Fruit fly (Drosophila melanogaster) whole organism, embryonic: Measurements from ENCODE around the gene CG32052.

Experiments used
- Adf1 ChIP-seq: fragments of 200-800 bp; sonication (Bioruptor generic); IDR thresholded peaks from 2 replicates; pipeline ENCODE4 v1.3.6; 2022; ENCODE audit warnings: missing biosample characterization, missing genetic modification characterization
- Atf6 ChIP-seq: fragments of 200-800 bp; sonication (Bioruptor generic); IDR thresholded peaks from 2 replicates; pipeline ENCODE4 v1.3.6; 2022; ENCODE audit warnings: missing biosample characterization, missing genetic modification characterization
- CG10321 ChIP-seq: fragments of 200-800 bp; sonication (Bioruptor generic); IDR thresholded peaks from 2 replicates; pipeline ENCODE4 v1.3.6; 2022; ENCODE audit warnings: missing biosample characterization, missing genetic modification characterization
- CG10462 ChIP-seq: fragments of 200-800 bp; sonication (Bioruptor generic); optimal IDR thresholded peaks from 2 replicates; lab custom pipeline; 2016; ENCODE audit warnings: missing biosample characterization, missing genetic modification characterization
- CG10543 ChIP-seq: fragments of 200-800 bp; sonication (Bioruptor generic); optimal IDR thresholded peaks from 3 replicates; lab custom pipeline; 2017; ENCODE audit warnings: missing biosample characterization, mild to moderate bottlenecking, missing genetic modification characterization, moderate library complexity
- CG11504 ChIP-seq: fragments of 200-800 bp; sonication (Bioruptor generic); optimal IDR thresholded peaks from 3 replicates; lab custom pipeline; 2019; ENCODE audit warnings: missing biosample characterization, mild to moderate bottlenecking, missing genetic modification characterization, moderate library complexity
- CG11723 ChIP-seq: fragments of 200-800 bp; sonication (Bioruptor generic); optimal IDR thresholded peaks from 2 replicates; lab custom pipeline; 2017; ENCODE audit warnings: missing biosample characterization, mild to moderate bottlenecking, missing genetic modification characterization
- CG12769 ChIP-seq: fragments of 200-800 bp; sonication (Bioruptor generic); optimal IDR thresholded peaks from 2 replicates; lab custom pipeline; 2019; ENCODE audit warnings: missing biosample characterization, mild to moderate bottlenecking, missing genetic modification characterization, moderate library complexity
- CG13287 ChIP-seq: fragments of 200-800 bp; sonication (Bioruptor generic); IDR thresholded peaks from 2 replicates; pipeline ENCODE4 v1.3.6; 2022; ENCODE audit warnings: missing biosample characterization, missing genetic modification characterization; ENCODE audit not compliant: partially characterized antibody
- CG13624 ChIP-seq: fragments of 200-800 bp; sonication (Bioruptor generic); optimal IDR thresholded peaks from 2 replicates; lab custom pipeline; 2016; ENCODE audit warnings: missing biosample characterization, missing genetic modification characterization
- CG2712 ChIP-seq: fragments of 200-800 bp; optimal IDR thresholded peaks from 3 replicates; lab custom pipeline; 2019; ENCODE audit warnings: missing biosample characterization, mild to moderate bottlenecking, missing genetic modification characterization, moderate library complexity
- CG3163 ChIP-seq: fragments of 200-800 bp; sonication (Bioruptor generic); optimal IDR thresholded peaks from 3 replicates; lab custom pipeline; 2016; ENCODE audit warnings: missing biosample characterization, missing genetic modification characterization
- CG32532 ChIP-seq: fragments of 200-800 bp; sonication (Bioruptor generic); IDR thresholded peaks from 2 replicates; pipeline ENCODE4 v1.3.6; 2022; ENCODE audit warnings: missing biosample characterization, missing genetic modification characterization
- CG34224 ChIP-seq: fragments of 200-800 bp; sonication (Bioruptor generic); IDR thresholded peaks from 3 replicates; pipeline ENCODE4 v1.3.6; 2022; ENCODE audit warnings: missing biosample characterization, missing genetic modification characterization; ENCODE audit not compliant: partially characterized antibody
- CG34376 ChIP-seq: fragments of 200-800 bp; sonication (Bioruptor generic); optimal IDR thresholded peaks from 2 replicates; lab custom pipeline; 2018; ENCODE audit warnings: missing biosample characterization, mild to moderate bottlenecking, missing genetic modification characterization
- CG4360 ChIP-seq: fragments of 200-800 bp; sonication (Bioruptor generic); IDR thresholded peaks from 2 replicates; pipeline ENCODE4 v1.3.6; 2022; ENCODE audit warnings: missing biosample characterization, missing genetic modification characterization
- CG43689 ChIP-seq: fragments of 200-800 bp; sonication (Bioruptor generic); IDR thresholded peaks from 2 replicates; pipeline ENCODE4 v1.3.6; 2022; ENCODE audit warnings: missing biosample characterization, missing genetic modification characterization
- CG7928 ChIP-seq: fragments of 200-800 bp; sonication (Bioruptor generic); optimal IDR thresholded peaks from 2 replicates; lab custom pipeline; 2017; ENCODE audit warnings: missing biosample characterization, mild to moderate bottlenecking, missing genetic modification characterization
- CG9437 ChIP-seq: fragments of 200-800 bp; sonication (Bioruptor generic); optimal IDR thresholded peaks from 2 replicates; lab custom pipeline; 2018; ENCODE audit warnings: missing biosample characterization, mild to moderate bottlenecking, missing genetic modification characterization
- Dbx ChIP-seq: fragments of 200-800 bp; sonication (Bioruptor generic); IDR thresholded peaks from 3 replicates; pipeline ENCODE4 v1.3.6; 2022; ENCODE audit warnings: missing biosample characterization, missing genetic modification characterization
- Fer1 ChIP-seq: fragments of 200-800 bp; sonication (Bioruptor generic); optimal IDR thresholded peaks from 2 replicates; lab custom pipeline; 2017; ENCODE audit warnings: missing biosample characterization, mild to moderate bottlenecking, missing genetic modification characterization
- Jarid2 ChIP-seq: fragments of 200-800 bp; sonication (Bioruptor generic); optimal IDR thresholded peaks from 3 replicates; lab custom pipeline; 2017; ENCODE audit warnings: mild to moderate bottlenecking, missing biosample characterization, missing genetic modification reagents, missing genetic modification characterization
- Med ChIP-seq: fragments of 200-800 bp; sonication (Bioruptor generic); peaks from one replicate; lab custom pipeline; 2016; ENCODE audit warnings: missing biosample characterization, missing genetic modification characterization, mild to moderate bottlenecking, inconsistent platforms, moderate library complexity
- Myb ChIP-seq: fragments of 200-800 bp; sonication (Bioruptor generic); optimal IDR thresholded peaks from 2 replicates; lab custom pipeline; 2016; ENCODE audit warnings: missing biosample characterization, missing genetic modification characterization
- NFAT ChIP-seq: fragments of 200-800 bp; sonication (Bioruptor generic); IDR thresholded peaks from 2 replicates; pipeline ENCODE4 v1.3.6; 2022; ENCODE audit warnings: missing biosample characterization, missing genetic modification characterization
- Nf-YC ChIP-seq: fragments of 200-800 bp; optimal IDR thresholded peaks from 3 replicates; lab custom pipeline; 2019; ENCODE audit warnings: missing biosample characterization, mild to moderate bottlenecking, missing genetic modification characterization, moderate library complexity
- Opbp ChIP-seq: fragments of 200-800 bp; sonication (Bioruptor generic); IDR thresholded peaks from 3 replicates; pipeline ENCODE4 v1.3.6; 2022; ENCODE audit warnings: missing biosample characterization, missing genetic modification characterization; ENCODE audit not compliant: partially characterized antibody
- Pdp1 ChIP-seq, 2 experiments: fragments of 200-800 bp; sonication (Bioruptor generic); optimal IDR thresholded peaks; 3 replicates each; lab custom pipeline; 2016; ENCODE audit warnings: missing biosample characterization in 2 of 2, missing genetic modification characterization in 2 of 2, mild to moderate bottlenecking in 1 of 2, moderate library complexity in 1 of 2
- Stat92E ChIP-seq, 3 experiments: fragments of >200 bp in 2 of 3; fragments of 200-800 bp in 1 of 3; sonication (Bioruptor generic) in 1 of 3; optimal IDR thresholded peaks; 2 replicates each; lab custom pipeline; 2017 to 2019; ENCODE audit warnings: missing biosample characterization in 3 of 3, missing genetic modification characterization in 3 of 3, mild to moderate bottlenecking in 1 of 3, moderate library complexity in 1 of 3
- abd-A ChIP-seq: fragments of 200-800 bp; sonication (Bioruptor generic); optimal IDR thresholded peaks from 3 replicates; lab custom pipeline; 2019; ENCODE audit warnings: missing biosample characterization, mild to moderate bottlenecking, missing genetic modification characterization, moderate library complexity
- bcd ChIP-seq: fragments of 200-800 bp; sonication (Bioruptor generic); optimal IDR thresholded peaks from 2 replicates; lab custom pipeline; 2017; ENCODE audit warnings: missing biosample characterization, mild to moderate bottlenecking, missing genetic modification characterization
- cg ChIP-seq: fragments of 200-800 bp; sonication (Bioruptor generic); optimal IDR thresholded peaks from 3 replicates; lab custom pipeline; 2019; ENCODE audit warnings: missing biosample characterization, mild to moderate bottlenecking, missing genetic modification characterization, moderate library complexity
- cwo ChIP-seq: fragments of 200-800 bp; sonication (Bioruptor generic); optimal IDR thresholded peaks from 3 replicates; lab custom pipeline; 2017; ENCODE audit warnings: missing biosample characterization, missing genetic modification characterization, mild to moderate bottlenecking, moderate library complexity, missing genetic modification reagents
- gce ChIP-seq: fragments of 200-800 bp; sonication (Bioruptor generic); IDR thresholded peaks from 3 replicates; pipeline ENCODE4 v1.3.6; 2022; ENCODE audit warnings: missing biosample characterization, missing genetic modification characterization
- grau ChIP-seq: fragments of 200-800 bp; optimal IDR thresholded peaks from 3 replicates; lab custom pipeline; 2019; ENCODE audit warnings: missing biosample characterization, mild to moderate bottlenecking, missing genetic modification characterization, moderate library complexity
- jing ChIP-seq: fragments of 200-800 bp; sonication (Bioruptor generic); optimal IDR thresholded peaks from 2 replicates; lab custom pipeline; 2018; ENCODE audit warnings: missing biosample characterization, mild to moderate bottlenecking, missing genetic modification characterization
- lab ChIP-seq: fragments of 200-800 bp; sonication (Bioruptor generic); optimal IDR thresholded peaks from 3 replicates; lab custom pipeline; 2017; ENCODE audit warnings: missing biosample characterization, missing genetic modification characterization, mild to moderate bottlenecking, moderate library complexity, missing genetic modification reagents
- lbe ChIP-seq: fragments of 200-800 bp; sonication (Bioruptor generic); optimal IDR thresholded peaks from 2 replicates; lab custom pipeline; 2016; ENCODE audit warnings: missing biosample characterization, mild to moderate bottlenecking, missing genetic modification characterization
- nerfin-1 ChIP-seq: fragments of 200-800 bp; sonication (Bioruptor generic); optimal IDR thresholded peaks from 3 replicates; lab custom pipeline; 2019; ENCODE audit warnings: missing biosample characterization, mild to moderate bottlenecking, missing genetic modification characterization, moderate library complexity
- pfk ChIP-seq: fragments of 200-800 bp; sonication (Bioruptor generic); optimal IDR thresholded peaks from 2 replicates; lab custom pipeline; 2018; ENCODE audit warnings: missing biosample characterization, mild to moderate bottlenecking, missing genetic modification characterization, moderate library complexity
- pho ChIP-seq: fragments of 200-800 bp; sonication (Bioruptor generic); optimal IDR thresholded peaks from 2 replicates; lab custom pipeline; 2016; ENCODE audit warnings: missing biosample characterization, missing genetic modification characterization
- rib ChIP-seq: fragments of 200-800 bp; sonication (Bioruptor generic); IDR thresholded peaks from 2 replicates; pipeline ENCODE4 v1.3.6; 2022; ENCODE audit warnings: missing biosample characterization, missing genetic modification characterization
- sd ChIP-seq: fragments of 200-800 bp; sonication (Bioruptor generic); optimal IDR thresholded peaks from 3 replicates; lab custom pipeline; 2018; ENCODE audit warnings: missing biosample characterization, mild to moderate bottlenecking, missing genetic modification characterization, moderate library complexity
- sens ChIP-seq: fragments of 200-800 bp; sonication (Bioruptor generic); peaks from one replicate; lab custom pipeline; 2016; ENCODE audit warnings: missing biosample characterization, missing genetic modification characterization
- so ChIP-seq: fragments of 200-800 bp; sonication (Bioruptor generic); IDR thresholded peaks from 3 replicates; pipeline ENCODE4 v1.3.6; 2022; ENCODE audit warnings: missing biosample characterization, missing genetic modification characterization
- sob ChIP-seq: fragments of 200-800 bp; sonication (Bioruptor generic); IDR thresholded peaks from 2 replicates; pipeline ENCODE4 v1.3.6; 2022; ENCODE audit warnings: missing biosample characterization, missing genetic modification characterization

Gene CG32052

DNA sequence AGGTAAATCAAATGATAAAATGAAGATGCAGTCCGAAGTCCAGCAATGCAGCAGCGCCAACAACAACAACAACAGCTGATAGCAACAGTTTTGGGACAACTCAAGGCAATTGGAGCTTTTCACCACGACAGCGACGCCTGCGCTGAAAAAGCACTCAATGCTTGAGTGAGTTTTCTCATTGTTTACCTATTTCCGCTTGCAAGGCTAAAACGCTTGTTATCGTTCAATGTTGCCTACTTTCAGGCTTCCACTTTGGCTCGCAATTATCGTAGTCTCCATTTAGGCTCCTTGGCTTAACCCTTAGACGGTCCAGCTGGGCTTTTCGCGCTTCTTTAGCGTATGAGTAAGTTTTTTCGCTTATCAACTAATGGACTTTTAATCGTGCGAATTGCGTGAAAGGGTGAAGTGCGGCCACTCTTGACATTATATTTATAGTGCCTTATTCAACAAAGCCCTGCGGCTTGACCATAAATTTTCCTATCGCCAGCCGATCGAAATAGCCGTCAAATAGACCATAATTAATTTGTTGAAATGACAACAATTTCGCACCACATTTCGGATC, 24.7 kb upstream of the CG32052 start (continued):
- TF ChIP-seq gce (GFP tag; lab: Robert Waterston, UW) (no peak), CG10321 (GFP tag; lab: Robert Waterston, UW) (no peak)

dm6 chr3L:9763389-9763917, 23.4 kb upstream of the CG32052 start, which contains the start of gene Ae2:
Gene Ae2, plus strand, starts transcription at chr3L:9763544.
- TF ChIP-seq Myb (GFP tag; lab: Kevin White, UChicago), result no peak
- no peak for TF ChIP-seq bcd (GFP tag; lab: Kevin White, UChicago)
- TF ChIP-seq CG34224 (GFP tag; lab: Robert Waterston, UW), result peak; percentile 24; the same call in 1 of the 3 replicates
- peak; percentile 10; the same call in 1 of the 2 replicates for TF ChIP-seq CG4360 (GFP tag; lab: Robert Waterston, UW)
- peak; percentile 46 for TF ChIP-seq sens (GFP tag; lab: Kevin White, UChicago)
- peak; percentile 1 for TF ChIP-seq pho (GFP tag; lab: Kevin White, UChicago)
- TF ChIP-seq CG10543, result peak; percentile 40
- peak; percentile 20; the same call in 1 of the 2 replicates for TF ChIP-seq Adf1 (GFP tag; lab: Robert Waterston, UW)
- peak; percentile 84 for TF ChIP-seq Jarid2 (GFP tag; lab: Kevin White, UChicago)
- peak in 1 of 3 experiments; percentile 47 for TF ChIP-seq Stat92E (GFP tag; optimal IDR thresholded peaks at IDR 0.05; lab: Kevin White, UChicago)
- TF ChIP-seq CG11723 (GFP tag; lab: Kevin White, UChicago), result no peak
- TF ChIP-seq Fer1 (GFP tag; lab: Kevin White, UChicago), result peak; percentile 1
- peak; percentile 5 for TF ChIP-seq sd (tag; lab: Kevin White, UChicago)
- TF ChIP-seq lbe (GFP tag; lab: Kevin White, UChicago), result peak; percentile 10
- no peak for TF ChIP-seq nerfin-1 (tag; lab: Kevin White, UChicago)
- peak; percentile 93 for TF ChIP-seq CG3163 (GFP tag; lab: Kevin White, UChicago)
- peak; percentile 3 for TF ChIP-seq CG34376 (GFP tag; lab: Kevin White, UChicago)
- peak; percentile 99 for TF ChIP-seq cwo
- TF ChIP-seq grau, result peak; percentile 3
- 0 out of 2 replicates have a peak, but pooled peaks have one; percentile 14 for TF ChIP-seq CG32532
- peak; percentile 46; the same call in 1 of the 2 replicates for TF ChIP-seq CG13287 (GFP tag; lab: Robert Waterston, UW)
- peak; percentile 19; the same call in 1 of the 3 replicates for TF ChIP-seq Opbp
- peak; percentile 36 for TF ChIP-seq abd-A
- TF ChIP-seq Med (GFP tag; lab: Kevin White, UChicago), result peak; percentile 85
- TF ChIP-seq rib (GFP tag; lab: Robert Waterston, UW), result peak; percentile 51; the same call in 1 of the 2 replicates
- TF ChIP-seq pfk, result no peak
- TF ChIP-seq CG10462 (GFP tag; lab: Kevin White, UChicago), result no peak
- peak; percentile 17 for TF ChIP-seq Nf-YC (tag; lab: Kevin White, UChicago)
- no peak for TF ChIP-seq jing (GFP tag; lab: Kevin White, UChicago)
- peak in 1 of 2 experiments; percentile 55 for TF ChIP-seq Pdp1 (GFP tag; optimal IDR thresholded peaks at IDR 0.05; lab: Kevin White, UChicago)
- TF ChIP-seq NFAT (GFP tag; lab: Robert Waterston, UW), result peak; percentile 28; the same call in 1 of the 2 replicates
- TF ChIP-seq CG7928 (GFP tag; lab: Kevin White, UChicago), result no peak
- TF ChIP-seq CG11504 (tag; lab: Kevin White, UChicago), result peak; percentile 37
- 0 out of 3 replicates have a peak, but pooled peaks have one; percentile 14 for TF ChIP-seq Dbx
- TF ChIP-seq sob, result peak; percentile 52; the same call in 1 of the 2 replicates
- TF ChIP-seq cg (GFP tag; lab: Kevin White, UChicago), result peak; percentile 59
- 0 out of 3 replicates have a peak, but pooled peaks have one; percentile 23 for TF ChIP-seq so
- peak; percentile 10 for TF ChIP-seq CG2712 (tag; lab: Kevin White, UChicago)
- TF ChIP-seq CG13624, result peak; percentile 12
- TF ChIP-seq Atf6 (GFP tag; lab: Robert Waterston, UW), result peak; percentile 21; the same call in 1 of the 2 replicates
- peak; percentile 40 for TF ChIP-seq CG12769
- peak; percentile 72 for TF ChIP-seq CG9437 (GFP tag; lab: Kevin White, UChicago)
- TF ChIP-seq lab (GFP tag; lab: Kevin White, UChicago), result peak; percentile 26
- 0 out of 2 replicates have a peak, but pooled peaks have one; percentile 5 for TF ChIP-seq CG43689 (GFP tag; lab: Robert Waterston, UW)
